Fruit fly (Drosophila melanogaster): ENCODE measurements around the gene ImpE2.

- no peak for TF ChIP-seq fru (GFP tag; optimal IDR thresholded peaks at IDR 0.05)
- no peak for TF ChIP-seq usp (GFP tag; optimal IDR thresholded peaks at IDR 0.05)
- no peak for TF ChIP-seq CG9705 (GFP tag; optimal IDR thresholded peaks at IDR 0.05)
- TF ChIP-seq OdsH (GFP tag; optimal IDR thresholded peaks at IDR 0.05): no peak
- TF ChIP-seq Abd-B (GFP tag; optimal IDR thresholded peaks at IDR 0.05): no peak
These were observed 46.3 kb downstream of the ImpE2 start, which contains the start of gene CycJ for dm6 chr3L:3466200-3466599.

Measured in whole organism, wandering third instar larva.